Fruit fly (Drosophila melanogaster) whole organism, prepupa: ENCODE measurements around the gene CG31643.

ENCODE experiments used
- Blimp-1 ChIP-seq: fragments of 200-800 bp; sonication (Bioruptor generic); optimal IDR thresholded peaks from 3 replicates; lab custom pipeline; 2017; ENCODE audit warnings: missing biosample characterization, missing genetic modification characterization, mild to moderate bottlenecking, moderate library complexity, missing genetic modification reagents
- CG10631 ChIP-seq: fragments of 200-800 bp; sonication (Bioruptor generic); optimal IDR thresholded peaks from 2 replicates; lab custom pipeline; 2016; ENCODE audit warnings: missing biosample characterization, missing genetic modification characterization
- CG11902 ChIP-seq: fragments of 200-800 bp; sonication (Bioruptor generic); optimal IDR thresholded peaks from 3 replicates; lab custom pipeline; 2016; ENCODE audit warnings: missing biosample characterization, missing genetic modification characterization
- CG15336 ChIP-seq: fragments of 200-800 bp; sonication (Bioruptor generic); IDR thresholded peaks from 2 replicates; pipeline ENCODE4 v1.3.6; 2022; ENCODE audit warnings: missing biosample characterization, missing genetic modification characterization
- CG1621 ChIP-seq: fragments of 200-800 bp; sonication (Bioruptor generic); optimal IDR thresholded peaks from 3 replicates; lab custom pipeline; 2018; ENCODE audit warnings: missing biosample characterization, mild to moderate bottlenecking, missing genetic modification characterization
- CG16779 ChIP-seq: fragments of 200-800 bp; sonication (Bioruptor generic); optimal IDR thresholded peaks from 3 replicates; lab custom pipeline; 2017; ENCODE audit warnings: missing biosample characterization, mild to moderate bottlenecking, missing genetic modification characterization
- CG3032 ChIP-seq: fragments of 200-800 bp; optimal IDR thresholded peaks from 2 replicates; lab custom pipeline; 2019; ENCODE audit warnings: missing biosample characterization, mild to moderate bottlenecking, missing genetic modification characterization, moderate library complexity
- CG34406 ChIP-seq: fragments of 200-800 bp; sonication (Bioruptor generic); optimal IDR thresholded peaks from 3 replicates; lab custom pipeline; 2016; ENCODE audit warnings: missing biosample characterization, missing genetic modification characterization
- CG3919 ChIP-seq: fragments of 200-800 bp; sonication (Bioruptor generic); optimal IDR thresholded peaks from 3 replicates; lab custom pipeline; 2016; ENCODE audit warnings: missing biosample characterization, missing genetic modification characterization
- CG4318 ChIP-seq: fragments of 200-800 bp; sonication (Bioruptor generic); optimal IDR thresholded peaks from 3 replicates; lab custom pipeline; 2017; ENCODE audit warnings: missing biosample characterization, mild to moderate bottlenecking, missing genetic modification characterization
- CG6163 ChIP-seq: fragments of 200-800 bp; sonication (Bioruptor generic); IDR thresholded peaks from 3 replicates; pipeline ENCODE4 v1.3.6; 2022; ENCODE audit warnings: missing biosample characterization, missing genetic modification characterization
- CG6276 ChIP-seq: fragments of 200-800 bp; sonication (Bioruptor generic); optimal IDR thresholded peaks from 2 replicates; lab custom pipeline; 2017; ENCODE audit warnings: missing biosample characterization, mild to moderate bottlenecking, missing genetic modification characterization
- CG6808 ChIP-seq: fragments of 200-800 bp; sonication (Bioruptor generic); optimal IDR thresholded peaks from 3 replicates; lab custom pipeline; 2017; ENCODE audit warnings: missing biosample characterization, missing genetic modification characterization, mild to moderate bottlenecking, moderate library complexity, missing genetic modification reagents
- CG6854 ChIP-seq: fragments of 200-800 bp; sonication (Bioruptor generic); optimal IDR thresholded peaks from 2 replicates; lab custom pipeline; 2017; ENCODE audit warnings: missing biosample characterization, mild to moderate bottlenecking, missing genetic modification characterization
- CG7368 ChIP-seq: fragments of 200-800 bp; sonication (Bioruptor generic); optimal IDR thresholded peaks from 3 replicates; lab custom pipeline; 2016; ENCODE audit warnings: missing biosample characterization, missing genetic modification characterization
- CG8119 ChIP-seq: fragments of 200-800 bp; sonication (Bioruptor generic); IDR thresholded peaks from 3 replicates; pipeline ENCODE4 v1.3.6; 2022; ENCODE audit warnings: missing biosample characterization, missing genetic modification characterization
- CG8319 ChIP-seq: fragments of 200-800 bp; sonication (Bioruptor generic); optimal IDR thresholded peaks from 3 replicates; lab custom pipeline; 2016; ENCODE audit warnings: missing biosample characterization, missing genetic modification characterization
- CG8632 ChIP-seq: fragments of 200-800 bp; sonication (Bioruptor generic); optimal IDR thresholded peaks from 3 replicates; lab custom pipeline; 2016; ENCODE audit warnings: missing biosample characterization, missing genetic modification characterization
- CG9139 ChIP-seq: fragments of 200-800 bp; sonication (Bioruptor generic); optimal IDR thresholded peaks from 3 replicates; lab custom pipeline; 2017; ENCODE audit warnings: missing biosample characterization, mild to moderate bottlenecking, missing genetic modification characterization
- Eip75B ChIP-seq: fragments of 200-800 bp; sonication (Bioruptor generic); optimal IDR thresholded peaks from 3 replicates; lab custom pipeline; 2016; ENCODE audit warnings: missing biosample characterization, missing genetic modification characterization
- Eip78C ChIP-seq: fragments of 200-800 bp; sonication (Bioruptor generic); peaks from one replicate; lab custom pipeline; 2016; ENCODE audit warnings: missing biosample characterization, missing genetic modification characterization
- Eip93F ChIP-seq: fragments of 200-800 bp; sonication (Bioruptor generic); optimal IDR thresholded peaks from 2 replicates; lab custom pipeline; 2016; ENCODE audit warnings: missing biosample characterization, mild to moderate bottlenecking, missing genetic modification characterization
- Ets96B ChIP-seq: fragments of 200-800 bp; optimal IDR thresholded peaks from 2 replicates; lab custom pipeline; 2019; ENCODE audit warnings: missing biosample characterization, mild to moderate bottlenecking, missing genetic modification characterization, moderate library complexity
- Hr38 ChIP-seq: sonication (Bioruptor generic); optimal IDR thresholded peaks from 2 replicates; lab custom pipeline; 2016; ENCODE audit warnings: missing biosample characterization, missing genetic modification characterization
- Hr39 ChIP-seq: fragments of 200-800 bp; sonication (Bioruptor generic); optimal IDR thresholded peaks from 2 replicates; lab custom pipeline; 2016; ENCODE audit warnings: missing biosample characterization, missing genetic modification characterization
- Hr4 ChIP-seq: fragments of 200-800 bp; sonication (Bioruptor generic); optimal IDR thresholded peaks from 3 replicates; lab custom pipeline; 2016; ENCODE audit warnings: missing biosample characterization, missing genetic modification characterization
- Lpt ChIP-seq: fragments of 200-800 bp; sonication (Bioruptor generic); optimal IDR thresholded peaks from 3 replicates; lab custom pipeline; 2016; ENCODE audit warnings: missing biosample characterization, missing genetic modification characterization
- Met ChIP-seq: fragments of 200-800 bp; sonication (Bioruptor generic); optimal IDR thresholded peaks from 3 replicates; lab custom pipeline; 2016; ENCODE audit warnings: missing biosample characterization, missing genetic modification characterization
- OdsH ChIP-seq: fragments of 200-800 bp; sonication (Bioruptor generic); optimal IDR thresholded peaks from 3 replicates; lab custom pipeline; 2016; ENCODE audit warnings: missing biosample characterization, missing genetic modification characterization
- Sox14 ChIP-seq: fragments of 200-800 bp; sonication (Bioruptor generic); optimal IDR thresholded peaks from 3 replicates; lab custom pipeline; 2016; ENCODE audit warnings: missing biosample characterization, missing genetic modification characterization
- Sox15 ChIP-seq: fragments of 200-800 bp; sonication (Bioruptor generic); optimal IDR thresholded peaks from 3 replicates; lab custom pipeline; 2016; ENCODE audit warnings: missing biosample characterization, missing genetic modification characterization
- achi ChIP-seq: fragments of 200-800 bp; sonication (Bioruptor generic); optimal IDR thresholded peaks from 3 replicates; lab custom pipeline; 2016; ENCODE audit warnings: missing biosample characterization, missing genetic modification characterization
- cyc ChIP-seq: fragments of 200-800 bp; sonication (Bioruptor generic); optimal IDR thresholded peaks from 3 replicates; lab custom pipeline; 2016; ENCODE audit warnings: missing biosample characterization, missing genetic modification characterization
- dac ChIP-seq: fragments of 200-800 bp; sonication (Bioruptor generic); optimal IDR thresholded peaks from 2 replicates; lab custom pipeline; 2017; ENCODE audit warnings: missing biosample characterization, mild to moderate bottlenecking, missing genetic modification characterization
- dsx ChIP-seq: fragments of 200-800 bp; optimal IDR thresholded peaks from 3 replicates; lab custom pipeline; 2019; ENCODE audit warnings: missing biosample characterization, mild to moderate bottlenecking, missing genetic modification characterization, moderate library complexity; ENCODE audit not compliant: poor library complexity, severe bottlenecking
- eg ChIP-seq: fragments of 200-800 bp; sonication (Bioruptor generic); IDR thresholded peaks from 3 replicates; pipeline ENCODE4 v1.3.6; 2022; ENCODE audit warnings: missing biosample characterization, missing genetic modification characterization
- esn ChIP-seq: fragments of 200-800 bp; sonication (Bioruptor generic); optimal IDR thresholded peaks from 2 replicates; lab custom pipeline; 2016; ENCODE audit warnings: missing biosample characterization, mild to moderate bottlenecking, missing genetic modification characterization, moderate library complexity
- fd85E ChIP-seq: fragments of 200-800 bp; sonication (Bioruptor generic); optimal IDR thresholded peaks from 3 replicates; lab custom pipeline; 2016; ENCODE audit warnings: missing biosample characterization, missing genetic modification characterization
- fkh ChIP-seq: fragments of 200-800 bp; sonication (Bioruptor generic); optimal IDR thresholded peaks from 3 replicates; lab custom pipeline; 2017; ENCODE audit warnings: missing biosample characterization, mild to moderate bottlenecking, missing genetic modification characterization, moderate library complexity
- pdm3 ChIP-seq: fragments of 200-800 bp; sonication (Bioruptor generic); optimal IDR thresholded peaks from 3 replicates; lab custom pipeline; 2016; ENCODE audit warnings: missing biosample characterization, missing genetic modification characterization
- salr ChIP-seq, 2 experiments: fragments of 200-800 bp; sonication (Bioruptor generic); optimal IDR thresholded peaks; 3 replicates each; lab custom pipeline; 2016 to 2018; ENCODE audit warnings: missing biosample characterization in 2 of 2, missing genetic modification characterization in 2 of 2, mild to moderate bottlenecking in 1 of 2
- spab ChIP-seq: fragments of 200-800 bp; sonication (Bioruptor generic); optimal IDR thresholded peaks from 2 replicates; lab custom pipeline; 2017; ENCODE audit warnings: missing biosample characterization, mild to moderate bottlenecking, missing genetic modification characterization, missing genetic modification reagents
- ss ChIP-seq, 2 experiments: fragments of 200-800 bp; sonication (Bioruptor generic); optimal IDR thresholded peaks; 2 replicates in 1 of 2; 3 replicates in 1 of 2; lab custom pipeline; 2017 to 2018; ENCODE audit warnings: mild to moderate bottlenecking in 2 of 2, missing biosample characterization in 2 of 2, missing genetic modification characterization in 2 of 2, moderate library complexity in 1 of 2
- vri ChIP-seq: fragments of 200-800 bp; sonication (Bioruptor generic); optimal IDR thresholded peaks from 3 replicates; lab custom pipeline; 2016; ENCODE audit warnings: missing biosample characterization, mild to moderate bottlenecking, missing genetic modification characterization

Gene CG31643

dm6 chr2L:6037830-6038229 is at the start of gene CG31643, which contains the start of gene CG9117 (continued):
- TF ChIP-seq ss (GFP tag; optimal IDR thresholded peaks at IDR 0.05; lab: Kevin White, UChicago): no peak
- no peak for TF ChIP-seq Hr4 (GFP tag; lab: Kevin White, UChicago)
- no peak for TF ChIP-seq CG8319 (GFP tag; lab: Kevin White, UChicago)
- no peak for TF ChIP-seq CG3919 (GFP tag; lab: Kevin White, UChicago)
- peak; percentile 62 for TF ChIP-seq CG15336 (GFP tag; lab: Robert Waterston, UW)
- TF ChIP-seq CG16779 (tag; lab: Kevin White, UChicago): no peak
- peak; percentile 72 for TF ChIP-seq Sox14 (GFP tag; lab: Kevin White, UChicago)

- peak; percentile 54 for TF ChIP-seq Eip78C
- peak in 1 of 2 experiments; percentile 49 for TF ChIP-seq ss (GFP tag; optimal IDR thresholded peaks at IDR 0.05; lab: Kevin White, UChicago)
- peak; percentile 31; the same call in 1 of the 3 replicates for TF ChIP-seq eg
- TF ChIP-seq spab (GFP tag; lab: Kevin White, UChicago): peak; percentile 3
- TF ChIP-seq Met (GFP tag; lab: Kevin White, UChicago): no peak
- TF ChIP-seq CG6854 (GFP tag; lab: Kevin White, UChicago): no peak
- TF ChIP-seq CG6808 (GFP tag; lab: Kevin White, UChicago): peak; percentile 39
- TF ChIP-seq CG10631 (GFP tag; lab: Kevin White, UChicago): no peak
- TF ChIP-seq OdsH (GFP tag; lab: Kevin White, UChicago): no peak
Measured at dm6 chr2L:5990447-5990846, 47.5 kb upstream of the CG31643 start.

dm6 chr2L:5997609-5998229 is 40.2 kb upstream of the CG31643 start:
- TF ChIP-seq fd85E (GFP tag; lab: Kevin White, UChicago) (no peak), pdm3 (GFP tag; lab: Kevin White, UChicago) (no peak), Sox15 (no peak), Eip75B (GFP tag; lab: Kevin White, UChicago) (no peak), CG15336 (GFP tag; lab: Robert Waterston, UW) (no peak), Lpt (no peak), CG11902 (GFP tag; lab: Kevin White, UChicago) (no peak), CG8119 (GFP tag; lab: Robert Waterston, UW) (peak; percentile 35; the same call in 1 of the 3 replicates), CG16779 (tag; lab: Kevin White, UChicago) (no peak), CG34406 (peak; percentile 29), fkh (no peak), vri (GFP tag; lab: Kevin White, UChicago) (no peak), Hr4 (GFP tag; lab: Kevin White, UChicago) (no peak), Met (GFP tag; lab: Kevin White, UChicago) (no peak), CG9139 (peak; percentile 57), Hr38 (GFP tag; lab: Kevin White, UChicago) (no peak), Eip93F (GFP tag; lab: Kevin White, UChicago) (no peak), cyc (no peak), eg (no peak), Sox14 (GFP tag; lab: Kevin White, UChicago) (no peak), CG8632 (peak; percentile 44), CG6808 (GFP tag; lab: Kevin White, UChicago) (peak; percentile 60), dsx (GFP tag; lab: Kevin White, UChicago) (no peak), CG7368 (GFP tag; lab: Kevin White, UChicago) (peak; percentile 12), spab (GFP tag; lab: Kevin White, UChicago) (peak; percentile 55), esn (GFP tag; lab: Kevin White, UChicago) (peak; percentile 45), CG1621 (peak; percentile 37), CG3032 (tag; lab: Kevin White, UChicago) (no peak), dac (GFP tag; lab: Kevin White, UChicago) (no peak), Eip78C (peak; percentile 71), achi (GFP tag; lab: Kevin White, UChicago) (peak; percentile 72), CG4318 (GFP tag; lab: Kevin White, UChicago) (no peak), CG6276 (GFP tag; lab: Kevin White, UChicago) (peak; percentile 22), CG6163 (GFP tag; lab: Robert Waterston, UW) (0 out of 3 replicates have a peak, but pooled peaks have one; percentile 50), ss (GFP tag; optimal IDR thresholded peaks at IDR 0.05; lab: Kevin White, UChicago) (peak; percentile 30 to 78), salr (GFP tag; optimal IDR thresholded peaks at IDR 0.05; lab: Kevin White, UChicago) (peak in 1 of 2 experiments; percentile 8), Blimp-1 (GFP tag; lab: Kevin White, UChicago) (peak; percentile 50), Hr39 (GFP tag; lab: Kevin White, UChicago) (no peak), CG3919 (GFP tag; lab: Kevin White, UChicago) (no peak), Ets96B (tag; lab: Kevin White, UChicago) (no peak), OdsH (GFP tag; lab: Kevin White, UChicago) (no peak)
